Worm (Caenorhabditis elegans) whole organism, L3 larva: Measurements from ENCODE around the gene gly-3.

ENCODE experiments used
- ceh-28 ChIP-seq: fragments of 150-350 bp; optimal IDR thresholded peaks from 2 replicates; lab custom pipeline; 2014; ENCODE audit warnings: missing biosample characterization, missing genetic modification reagents, missing genetic modification characterization
- ceh-82 ChIP-seq: fragments of 150-350 bp; optimal IDR thresholded peaks from 2 replicates; lab custom pipeline; 2014; ENCODE audit warnings: missing biosample characterization, missing genetic modification characterization
- elt-1 ChIP-seq: fragments of 150-350 bp; optimal IDR thresholded peaks from 2 replicates; lab custom pipeline; 2014; ENCODE audit warnings: missing biosample characterization, missing genetic modification characterization
- fkh-10 ChIP-seq: sonication (generic microtip); optimal IDR thresholded peaks from 2 replicates; lab custom pipeline; 2017; ENCODE audit warnings: missing biosample characterization, missing genetic modification reagents, missing genetic modification characterization
- fos-1 ChIP-seq: fragments of 150-350 bp; optimal IDR thresholded peaks from 2 replicates; lab custom pipeline; 2014; ENCODE audit warnings: missing biosample characterization, missing genetic modification characterization
- lin-39 ChIP-seq: fragments of 150-350 bp; optimal IDR thresholded peaks from 2 replicates; lab custom pipeline; 2018; ENCODE audit warnings: missing biosample characterization, missing genetic modification reagents, missing genetic modification characterization
- nhr-237 ChIP-seq: fragments of 150-350 bp; optimal IDR thresholded peaks from 2 replicates; lab custom pipeline; 2014; ENCODE audit warnings: missing biosample characterization, missing genetic modification characterization
- nhr-28 ChIP-seq: fragments of 150-350 bp; optimal IDR thresholded peaks from 2 replicates; lab custom pipeline; 2014; ENCODE audit warnings: missing biosample characterization, missing genetic modification characterization
- snpc-4 ChIP-seq: fragments of 150-350 bp; optimal IDR thresholded peaks from 2 replicates; lab custom pipeline; 2014; ENCODE audit warnings: missing biosample characterization, missing genetic modification characterization
- unc-39 ChIP-seq: sonication (generic microtip); optimal IDR thresholded peaks from 4 replicates; lab custom pipeline; 2017; ENCODE audit warnings: missing biosample characterization, missing genetic modification characterization

ce11 chrIII:7937548-7937947, 20.0 kb upstream of the gly-3 start, which contains the start of gene C29E4.10:
- TF ChIP-seq elt-1 (tag; lab: Kevin White, UChicago) (no peak), ceh-82 (tag; lab: Kevin White, UChicago) (no peak), nhr-237 (tag; lab: Kevin White, UChicago) (no peak), lin-39 (tag; lab: Kevin White, UChicago) (no peak), fos-1 (no peak), ceh-28 (tag; lab: Kevin White, UChicago) (no peak), snpc-4 (no peak), unc-39 (tag; lab: Kevin White, UChicago) (no peak), nhr-28 (tag; lab: Kevin White, UChicago) (no peak), fkh-10 (GFP tag; lab: Kevin White, UChicago) (no peak)
